Fruit fly (Drosophila melanogaster): Measurements from ENCODE around the gene Nhe1.

Nhe1 gene

dm6 chr2L:120492-121455 is 14.2 kb upstream of the Nhe1 start (continued):
- TF ChIP-seq chinmo (GFP tag; IDR thresholded peaks at IDR 0.05; ENCODE audit: partially characterized antibody) (0 out of 4 replicates have a peak, but pooled peaks have one; percentile 51), CG17568 (GFP tag; optimal IDR thresholded peaks at IDR 0.05) (peak; percentile 2), eve (GFP tag; optimal IDR thresholded peaks at IDR 0.05) (peak in 1 of 2 experiments; percentile 66), Med (GFP tag) (peak; percentile 85), wek (GFP tag; optimal IDR thresholded peaks at IDR 0.05) (no peak), CG6791 (GFP tag; IDR thresholded peaks at IDR 0.05; ENCODE audit: partially characterized antibody) (0 out of 3 replicates have a peak, but pooled peaks have one; percentile 21), oc (tag; optimal IDR thresholded peaks at IDR 0.05) (no peak), CG10209 (GFP tag; optimal IDR thresholded peaks at IDR 0.05) (peak; percentile 12), sug (tag; optimal IDR thresholded peaks at IDR 0.05) (peak; percentile 61), lab (GFP tag; optimal IDR thresholded peaks at IDR 0.05) (peak; percentile 7), Deaf1 (tag; optimal IDR thresholded peaks at IDR 0.05) (peak; percentile 58), CG6175 (GFP tag; IDR thresholded peaks at IDR 0.05) (no peak), gem (tag; optimal IDR thresholded peaks at IDR 0.05) (peak; percentile 26), D19B (GFP tag; optimal IDR thresholded peaks at IDR 0.05) (peak; percentile 97), CG7839 (tag; optimal IDR thresholded peaks at IDR 0.05) (peak; percentile 19), CG17359 (tag; optimal IDR thresholded peaks at IDR 0.05) (peak; percentile 14), slbo (GFP tag; IDR thresholded peaks at IDR 0.05) (peak; percentile 18; the same call in 1 of the 2 replicates), CG18599 (GFP tag; optimal IDR thresholded peaks at IDR 0.05) (peak; percentile 29), CG6254 (GFP tag; optimal IDR thresholded peaks at IDR 0.05) (peak; percentile 3), CG2678 (tag; optimal IDR thresholded peaks at IDR 0.05) (peak; percentile 11), CG34422 (GFP tag; IDR thresholded peaks at IDR 0.05) (0 out of 3 replicates have a peak, but pooled peaks have one; percentile 9), CG2120 (GFP tag; optimal IDR thresholded peaks at IDR 0.05) (peak; percentile 44), CG32532 (GFP tag; IDR thresholded peaks at IDR 0.05) (peak; percentile 7; the same call in 1 of the 2 replicates), CG34376 (GFP tag; optimal IDR thresholded peaks at IDR 0.05) (peak; percentile 81), vvl (GFP tag; IDR thresholded peaks at IDR 0.05) (peak; percentile 41; the same call in 1 of the 2 replicates), CG17829 (tag; optimal IDR thresholded peaks at IDR 0.05) (no peak), Drgx (GFP tag; IDR thresholded peaks at IDR 0.05) (peak; percentile 41; the same call in 1 of the 2 replicates), exex (tag; optimal IDR thresholded peaks at IDR 0.05) (peak; percentile 23), fu2 (GFP tag; optimal IDR thresholded peaks at IDR 0.05) (no peak), CG1603 (tag; optimal IDR thresholded peaks at IDR 0.05) (peak; percentile 3), mld (GFP tag; IDR thresholded peaks at IDR 0.05; ENCODE audit: partially characterized antibody) (no peak), Rfx (GFP tag; IDR thresholded peaks at IDR 0.05) (peak; percentile 46), kay (GFP tag; optimal IDR thresholded peaks at IDR 0.05) (peak; percentile 44)

dm6 chr2L:117750-118149 is 11.2 kb upstream of the Nhe1 start:
- no peak for TF ChIP-seq CG17829 (tag; optimal IDR thresholded peaks at IDR 0.05)
- peak; percentile 54 for TF ChIP-seq CG3407 (GFP tag; optimal IDR thresholded peaks at IDR 0.05)
- TF ChIP-seq CG16863 (GFP tag; optimal IDR thresholded peaks at IDR 0.05) = no peak
- no peak for TF ChIP-seq bigmax (GFP tag; optimal IDR thresholded peaks at IDR 0.05)
- peak; percentile 70 for TF ChIP-seq mirr (GFP tag; optimal IDR thresholded peaks at IDR 0.05)
- TF ChIP-seq CrebB (tag; optimal IDR thresholded peaks at IDR 0.05) = peak; percentile 20
- TF ChIP-seq zfh1 (GFP tag; IDR thresholded peaks at IDR 0.05) = 0 out of 3 replicates have a peak, but pooled peaks have one; percentile 23
- TF ChIP-seq CG9609 (GFP tag; optimal IDR thresholded peaks at IDR 0.05) = no peak
- no peak for TF ChIP-seq Trl (optimal IDR thresholded peaks at IDR 0.05)
- TF ChIP-seq Trl (GFP tag; optimal IDR thresholded peaks at IDR 0.05) = peak; percentile 14
- no peak for TF ChIP-seq cas (GFP tag; IDR thresholded peaks at IDR 0.05)
- peak; percentile 85 for TF ChIP-seq Med (GFP tag)
- no peak for TF ChIP-seq Dip3 (GFP tag; optimal IDR thresholded peaks at IDR 0.05)
- peak; percentile 75 for TF ChIP-seq kni (GFP tag; optimal IDR thresholded peaks at IDR 0.05)
- TF ChIP-seq CG32767 (GFP tag; IDR thresholded peaks at IDR 0.05) = 0 out of 2 replicates have a peak, but pooled peaks have one; percentile 29
- no peak for TF ChIP-seq D (optimal IDR thresholded peaks at IDR 0.05)
- no peak for TF ChIP-seq D (GFP tag; optimal IDR thresholded peaks at IDR 0.05)
- TF ChIP-seq knrl (GFP tag; IDR thresholded peaks at IDR 0.05; ENCODE audit: partially characterized antibody) = no peak

Measured in whole organism, embryonic.